Fruit fly (Drosophila melanogaster) whole organism, embryonic: ENCODE results near the gene pygo.

Source experiments
- Ada2b ChIP-seq: fragments of 200-800 bp; sonication (Bioruptor generic); IDR thresholded peaks from 2 replicates; pipeline ENCODE4 v1.3.6; 2022; ENCODE audit warnings: missing biosample characterization, missing genetic modification characterization
- Antp ChIP-seq: fragments of 200-800 bp; sonication (Bioruptor generic); optimal IDR thresholded peaks from 3 replicates; lab custom pipeline; 2016; ENCODE audit warnings: missing biosample characterization, missing genetic modification characterization
- CG10366 ChIP-seq: fragments of 200-800 bp; sonication (Bioruptor generic); IDR thresholded peaks from 2 replicates; pipeline ENCODE4 v1.3.6; 2022; ENCODE audit warnings: missing biosample characterization, missing genetic modification characterization
- CG11398 ChIP-seq: fragments of 200-800 bp; sonication (Bioruptor generic); optimal IDR thresholded peaks from 2 replicates; lab custom pipeline; 2016; ENCODE audit warnings: missing biosample characterization, missing genetic modification characterization
- CG11456 ChIP-seq: fragments of 200-800 bp; sonication (Bioruptor generic); IDR thresholded peaks from 3 replicates; pipeline ENCODE4 v1.3.6; 2022; ENCODE audit warnings: missing biosample characterization, missing genetic modification characterization
- CG12104 ChIP-seq: fragments of 200-800 bp; sonication (Bioruptor generic); optimal IDR thresholded peaks from 3 replicates; lab custom pipeline; 2016; ENCODE audit warnings: missing biosample characterization, missing genetic modification characterization
- CG12659 ChIP-seq: fragments of 200-800 bp; sonication (Bioruptor generic); optimal IDR thresholded peaks from 3 replicates; lab custom pipeline; 2017; ENCODE audit warnings: mild to moderate bottlenecking, missing biosample characterization, missing genetic modification reagents, missing genetic modification characterization
- CG1529 ChIP-seq: fragments of 200-800 bp; sonication (Bioruptor generic); optimal IDR thresholded peaks from 3 replicates; lab custom pipeline; 2018; ENCODE audit warnings: missing biosample characterization, missing genetic modification characterization
- CG1832 ChIP-seq: fragments of 200-800 bp; sonication (Bioruptor generic); optimal IDR thresholded peaks from 2 replicates; lab custom pipeline; 2017; ENCODE audit warnings: missing biosample characterization, mild to moderate bottlenecking, missing genetic modification characterization, inconsistent platforms
- CG2116 ChIP-seq: fragments of 200-800 bp; sonication (Bioruptor generic); optimal IDR thresholded peaks from 3 replicates; lab custom pipeline; 2018; ENCODE audit warnings: missing biosample characterization, mild to moderate bottlenecking, missing genetic modification characterization
- CG2202 ChIP-seq: fragments of 200-800 bp; sonication (Bioruptor generic); optimal IDR thresholded peaks from 2 replicates; lab custom pipeline; 2018; ENCODE audit warnings: missing biosample characterization, mild to moderate bottlenecking, missing genetic modification characterization
- CG3407 ChIP-seq: fragments of 200-800 bp; sonication (Bioruptor generic); optimal IDR thresholded peaks from 2 replicates; lab custom pipeline; 2018; ENCODE audit warnings: missing biosample characterization, mild to moderate bottlenecking, missing genetic modification characterization
- CG34224 ChIP-seq: fragments of 200-800 bp; sonication (Bioruptor generic); IDR thresholded peaks from 3 replicates; pipeline ENCODE4 v1.3.6; 2022; ENCODE audit warnings: missing biosample characterization, missing genetic modification characterization; ENCODE audit not compliant: partially characterized antibody
- CG34422 ChIP-seq: fragments of 200-800 bp; sonication (Bioruptor generic); IDR thresholded peaks from 3 replicates; pipeline ENCODE4 v1.3.6; 2022; ENCODE audit warnings: missing biosample characterization, missing genetic modification characterization
- CG6683 ChIP-seq: fragments of 200-800 bp; sonication (Bioruptor generic); optimal IDR thresholded peaks from 2 replicates; lab custom pipeline; 2017; ENCODE audit warnings: missing biosample characterization, mild to moderate bottlenecking, missing genetic modification characterization, missing genetic modification reagents
- CG6765 ChIP-seq: fragments of 200-800 bp; sonication (Bioruptor generic); optimal IDR thresholded peaks from 3 replicates; lab custom pipeline; 2017; ENCODE audit warnings: missing biosample characterization, mild to moderate bottlenecking, missing genetic modification characterization
- D19B ChIP-seq: fragments of 200-800 bp; sonication (Bioruptor generic); optimal IDR thresholded peaks from 2 replicates; lab custom pipeline; 2017; ENCODE audit warnings: missing biosample characterization, mild to moderate bottlenecking, missing genetic modification characterization
- Dad ChIP-seq: fragments of 200-800 bp; sonication (Bioruptor generic); optimal IDR thresholded peaks from 3 replicates; lab custom pipeline; 2016; ENCODE audit warnings: missing biosample characterization, missing genetic modification characterization
- Dfd ChIP-seq, 2 experiments: fragments of >200 bp; optimal IDR thresholded peaks; 2 replicates each; lab custom pipeline; 2017; ENCODE audit warnings: missing biosample characterization in 2 of 2, missing genetic modification characterization in 2 of 2
- Doc3 ChIP-seq: fragments of 200-800 bp; sonication (Bioruptor generic); IDR thresholded peaks from 3 replicates; pipeline ENCODE4 v1.3.6; 2022; ENCODE audit warnings: missing biosample characterization, missing genetic modification characterization; ENCODE audit not compliant: partially characterized antibody
- Dp ChIP-seq: fragments of 200-800 bp; sonication (Bioruptor generic); optimal IDR thresholded peaks from 2 replicates; lab custom pipeline; 2018; ENCODE audit warnings: missing biosample characterization, mild to moderate bottlenecking, missing genetic modification characterization, moderate library complexity
- Fer2 ChIP-seq: fragments of 200-800 bp; sonication (Bioruptor generic); optimal IDR thresholded peaks from 2 replicates; lab custom pipeline; 2018; ENCODE audit warnings: missing biosample characterization, mild to moderate bottlenecking, missing genetic modification characterization, moderate library complexity
- Gsc ChIP-seq: fragments of 200-800 bp; sonication (Bioruptor generic); IDR thresholded peaks from 2 replicates; pipeline ENCODE4 v1.3.6; 2022; ENCODE audit warnings: missing biosample characterization, missing genetic modification characterization
- H2.0 ChIP-seq: fragments of 200-800 bp; sonication (Bioruptor generic); IDR thresholded peaks from 2 replicates; pipeline ENCODE4 v1.3.6; 2022; ENCODE audit warnings: missing biosample characterization, missing genetic modification characterization
- Nf-YC ChIP-seq: fragments of 200-800 bp; optimal IDR thresholded peaks from 3 replicates; lab custom pipeline; 2019; ENCODE audit warnings: missing biosample characterization, mild to moderate bottlenecking, missing genetic modification characterization, moderate library complexity
- Oli ChIP-seq: fragments of 200-800 bp; sonication (Bioruptor generic); optimal IDR thresholded peaks from 2 replicates; lab custom pipeline; 2018; ENCODE audit warnings: missing biosample characterization, mild to moderate bottlenecking, missing genetic modification characterization, moderate library complexity
- Optix ChIP-seq: fragments of 200-800 bp; sonication (Bioruptor generic); IDR thresholded peaks from 3 replicates; pipeline ENCODE4 v1.3.6; 2022; ENCODE audit warnings: missing biosample characterization, missing genetic modification characterization
- PHDP ChIP-seq: fragments of 200-800 bp; sonication (Bioruptor generic); optimal IDR thresholded peaks from 3 replicates; lab custom pipeline; 2018; ENCODE audit warnings: missing biosample characterization, mild to moderate bottlenecking, missing genetic modification characterization, moderate library complexity
- TFAM ChIP-seq: fragments of 200-800 bp; sonication (Bioruptor generic); optimal IDR thresholded peaks from 2 replicates; lab custom pipeline; 2017; ENCODE audit warnings: missing biosample characterization, missing genetic modification characterization, inconsistent platforms
- YL-1 ChIP-seq: fragments of 200-800 bp; sonication (Bioruptor generic); optimal IDR thresholded peaks from 3 replicates; lab custom pipeline; 2017; ENCODE audit warnings: missing biosample characterization, mild to moderate bottlenecking, missing genetic modification characterization
- ara ChIP-seq: fragments of 200-800 bp; sonication (Bioruptor generic); IDR thresholded peaks from 2 replicates; pipeline ENCODE4 v1.3.6; 2022; ENCODE audit warnings: missing biosample characterization, missing genetic modification characterization
- caup ChIP-seq: fragments of 200-800 bp; sonication (Bioruptor generic); optimal IDR thresholded peaks from 3 replicates; lab custom pipeline; 2017; ENCODE audit warnings: missing biosample characterization, mild to moderate bottlenecking, missing genetic modification characterization, moderate library complexity; ENCODE audit not compliant: severe bottlenecking
- cg ChIP-seq: fragments of 200-800 bp; sonication (Bioruptor generic); optimal IDR thresholded peaks from 3 replicates; lab custom pipeline; 2019; ENCODE audit warnings: missing biosample characterization, mild to moderate bottlenecking, missing genetic modification characterization, moderate library complexity
- ewg ChIP-seq: fragments of 200-800 bp; sonication (Bioruptor generic); optimal IDR thresholded peaks from 3 replicates; lab custom pipeline; 2017; ENCODE audit warnings: mild to moderate bottlenecking, missing biosample characterization, missing genetic modification reagents, missing genetic modification characterization
- eyg ChIP-seq: fragments of 200-800 bp; sonication (Bioruptor generic); optimal IDR thresholded peaks from 3 replicates; lab custom pipeline; 2016; ENCODE audit warnings: missing biosample characterization, missing genetic modification characterization
- fd3F ChIP-seq: fragments of 200-800 bp; sonication (Bioruptor generic); optimal IDR thresholded peaks from 2 replicates; lab custom pipeline; 2018; ENCODE audit warnings: missing biosample characterization, mild to moderate bottlenecking, missing genetic modification characterization, moderate library complexity
- gt ChIP-seq: fragments of 200-800 bp; sonication (Bioruptor generic); IDR thresholded peaks from 2 replicates; pipeline ENCODE4 v1.3.6; 2022; ENCODE audit warnings: missing biosample characterization, missing genetic modification characterization
- ind ChIP-seq: fragments of 200-800 bp; sonication (Bioruptor generic); optimal IDR thresholded peaks from 3 replicates; lab custom pipeline; 2016; ENCODE audit warnings: missing biosample characterization, missing genetic modification characterization
- jumu ChIP-seq: fragments of 200-800 bp; sonication (Bioruptor generic); optimal IDR thresholded peaks from 3 replicates; lab custom pipeline; 2016; ENCODE audit warnings: missing biosample characterization, missing genetic modification characterization
- kah ChIP-seq: fragments of 200-800 bp; sonication (Bioruptor generic); optimal IDR thresholded peaks from 2 replicates; lab custom pipeline; 2018; ENCODE audit warnings: missing biosample characterization, mild to moderate bottlenecking, missing genetic modification characterization
- mld ChIP-seq: fragments of 200-800 bp; sonication (Bioruptor generic); IDR thresholded peaks from 3 replicates; pipeline ENCODE4 v1.3.6; 2022; ENCODE audit warnings: missing biosample characterization, missing genetic modification characterization; ENCODE audit not compliant: partially characterized antibody
- org-1 ChIP-seq: fragments of 200-800 bp; sonication (Bioruptor generic); optimal IDR thresholded peaks from 2 replicates; lab custom pipeline; 2017; ENCODE audit warnings: missing biosample characterization, missing genetic modification characterization
- peb ChIP-seq: fragments of 200-800 bp; sonication (Bioruptor generic); IDR thresholded peaks from 2 replicates; pipeline ENCODE4 v1.3.6; 2022; ENCODE audit warnings: missing biosample characterization, missing genetic modification characterization
- psq ChIP-seq: fragments of 200-800 bp; sonication (Bioruptor generic); optimal IDR thresholded peaks from 2 replicates; lab custom pipeline; 2017; ENCODE audit warnings: missing biosample characterization, missing genetic modification characterization
- slbo ChIP-seq: fragments of 200-800 bp; sonication (Bioruptor generic); IDR thresholded peaks from 2 replicates; pipeline ENCODE4 v1.3.6; 2022; ENCODE audit warnings: missing biosample characterization, missing genetic modification characterization
- stc ChIP-seq: fragments of 200-800 bp; sonication (Bioruptor generic); IDR thresholded peaks from 2 replicates; pipeline ENCODE4 v1.3.6; 2022; ENCODE audit warnings: missing biosample characterization, missing genetic modification characterization
- trem ChIP-seq: fragments of 200-800 bp; optimal IDR thresholded peaks from 3 replicates; lab custom pipeline; 2019; ENCODE audit warnings: missing biosample characterization, mild to moderate bottlenecking, missing genetic modification characterization, moderate library complexity
- tx ChIP-seq: fragments of 200-800 bp; sonication (Bioruptor generic); optimal IDR thresholded peaks from 2 replicates; lab custom pipeline; 2016; ENCODE audit warnings: missing biosample characterization, missing genetic modification characterization
- unc-4 ChIP-seq: fragments of 200-800 bp; sonication (Bioruptor generic); IDR thresholded peaks from 2 replicates; pipeline ENCODE4 v1.3.6; 2022; ENCODE audit warnings: missing biosample characterization, missing genetic modification characterization; ENCODE audit not compliant: partially characterized antibody
- unpg ChIP-seq: fragments of 200-800 bp; sonication (Bioruptor generic); optimal IDR thresholded peaks from 3 replicates; lab custom pipeline; 2018; ENCODE audit warnings: missing biosample characterization, mild to moderate bottlenecking, missing genetic modification characterization, moderate library complexity
- vfl ChIP-seq: fragments of 200-800 bp; sonication (Bioruptor generic); optimal IDR thresholded peaks from 2 replicates; lab custom pipeline; 2016; ENCODE audit warnings: missing biosample characterization, missing genetic modification characterization
- wor ChIP-seq: fragments of 200-800 bp; sonication (Bioruptor generic); IDR thresholded peaks from 2 replicates; pipeline ENCODE4 v1.3.6; 2022; ENCODE audit warnings: missing biosample characterization, missing genetic modification characterization
- yki ChIP-seq: fragments of >200 bp; optimal IDR thresholded peaks from 3 replicates; lab custom pipeline; 2018

Gene pygo

DNA sequence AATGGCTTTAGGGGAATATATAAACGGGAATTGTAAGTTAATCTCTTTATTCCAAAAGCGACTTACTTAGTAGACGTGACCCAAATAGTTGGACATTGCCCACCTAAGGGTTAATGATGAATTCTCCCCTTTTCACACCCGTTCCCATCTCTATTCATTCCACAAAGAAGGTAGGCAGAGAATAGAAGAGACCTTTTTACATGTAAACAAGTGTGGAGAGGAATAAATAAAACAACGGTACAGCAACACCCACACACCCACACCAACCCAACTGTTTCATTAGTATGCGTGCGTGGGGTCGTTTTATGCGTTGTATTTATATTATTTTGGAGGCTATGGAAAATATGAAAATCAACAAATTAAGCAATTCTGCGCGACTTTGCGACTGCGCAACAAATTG lies 27.5 kb upstream of the pygo start (continued):
- TF ChIP-seq TFAM (no peak), Nf-YC (tag; lab: Kevin White, UChicago) (no peak), org-1 (no peak), stc (no peak), eyg (GFP tag; lab: Kevin White, UChicago) (no peak), CG1529 (GFP tag; lab: Kevin White, UChicago) (no peak), CG6765 (GFP tag; lab: Kevin White, UChicago) (no peak), H2.0 (no peak), PHDP (tag; lab: Kevin White, UChicago) (no peak), Ada2b (GFP tag; lab: Robert Waterston, UW) (no peak), CG34224 (no peak), CG1832 (GFP tag; lab: Kevin White, UChicago) (no peak), kah (GFP tag; lab: Kevin White, UChicago) (no peak), unpg (GFP tag; lab: Kevin White, UChicago) (no peak), CG10366 (no peak), vfl (GFP tag; lab: Kevin White, UChicago) (no peak), caup (GFP tag; lab: Kevin White, UChicago) (peak; percentile 20), Optix (GFP tag; lab: Robert Waterston, UW) (no peak), CG11398 (no peak), CG12104 (GFP tag; lab: Kevin White, UChicago) (peak; percentile 21), Oli (tag; lab: Kevin White, UChicago) (no peak), psq (GFP tag; lab: Kevin White, UChicago) (no peak), peb (GFP tag; lab: Robert Waterston, UW) (no peak), CG34422 (GFP tag; lab: Robert Waterston, UW) (no peak), CG2202 (tag; lab: Kevin White, UChicago) (no peak), Gsc (GFP tag; lab: Robert Waterston, UW) (no peak), CG6683 (GFP tag; lab: Kevin White, UChicago) (no peak), mld (no peak), wor (GFP tag; lab: Robert Waterston, UW) (no peak), trem (tag; lab: Kevin White, UChicago) (no peak), fd3F (GFP tag; lab: Kevin White, UChicago) (no peak), jumu (no peak), YL-1 (GFP tag; lab: Kevin White, UChicago) (no peak), slbo (no peak), Fer2 (tag; lab: Kevin White, UChicago) (no peak), CG2116 (GFP tag; lab: Kevin White, UChicago) (no peak), CG12659 (no peak), yki (lab: Kevin White, UChicago) (no peak), D19B (no peak), Antp (GFP tag; lab: Kevin White, UChicago) (no peak), CG11456 (GFP tag; lab: Robert Waterston, UW) (no peak), Dp (GFP tag; lab: Kevin White, UChicago) (no peak), ewg (peak; percentile 33), ara (GFP tag; lab: Robert Waterston, UW) (no peak), unc-4 (no peak), gt (no peak), ind (GFP tag; lab: Kevin White, UChicago) (no peak), Dfd (GFP tag; optimal IDR thresholded peaks at IDR 0.05; lab: Kevin White, UChicago) (no peak), CG3407 (no peak), Dad (GFP tag; lab: Kevin White, UChicago) (no peak), cg (no peak), Doc3 (no peak), tx (GFP tag; lab: Kevin White, UChicago) (no peak)
